Worm (Caenorhabditis elegans) whole organism, mixed stage, embryonic: ENCODE results near the gene fbxa-126.

Experiments used
- elt-3 ChIP-seq: fragments of 150-350 bp; optimal IDR thresholded peaks from 2 replicates; lab custom pipeline; 2014; ENCODE audit warnings: missing biosample characterization, missing genetic modification characterization
- mls-2 ChIP-seq: sonication (generic microtip); optimal IDR thresholded peaks from 2 replicates; lab custom pipeline; 2016; ENCODE audit warnings: mild to moderate bottlenecking, missing genetic modification characterization, moderate library complexity, missing compliant biosample characterization
- nhr-28 ChIP-seq: fragments of 150-350 bp; optimal IDR thresholded peaks from 2 replicates; lab custom pipeline; 2014; ENCODE audit warnings: missing biosample characterization, missing genetic modification characterization
- nhr-76 ChIP-seq: sonication (generic microtip); optimal IDR thresholded peaks from 2 replicates; lab custom pipeline; 2017; ENCODE audit warnings: missing biosample characterization, missing genetic modification characterization
- pha-4 ChIP-seq: fragments of 150-350 bp; optimal IDR thresholded peaks from 2 replicates; lab custom pipeline; 2018; ENCODE audit warnings: missing biosample characterization, missing genetic modification reagents, missing genetic modification characterization
- snpc-4 ChIP-seq: fragments of 150-350 bp; optimal IDR thresholded peaks from 2 replicates; lab custom pipeline; 2014; ENCODE audit warnings: missing biosample characterization, missing genetic modification characterization
- unc-120 ChIP-seq: sonication (generic microtip); optimal IDR thresholded peaks from 2 replicates; lab custom pipeline; 2017; ENCODE audit warnings: missing genetic modification characterization, missing compliant biosample characterization; ENCODE audit not compliant: poor library complexity, severe bottlenecking

- no peak for TF ChIP-seq elt-3 (tag; lab: Kevin White, UChicago)
- no peak for TF ChIP-seq mls-2 (tag; lab: Kevin White, UChicago)
- TF ChIP-seq nhr-76 (tag; lab: Kevin White, UChicago) = no peak
- no peak for TF ChIP-seq pha-4 (tag; lab: Kevin White, UChicago)
- no peak for TF ChIP-seq nhr-28
- peak; percentile 64 for TF ChIP-seq unc-120 (tag; lab: Kevin White, UChicago)
- TF ChIP-seq snpc-4 (tag; lab: Kevin White, UChicago) = no peak
These were observed 5.2 kb upstream of the fbxa-126 start for ce11 chrIV:14326694-14327298.
